Worm (Caenorhabditis elegans) whole organism, L2 larva: ENCODE data around the gene tba-9.

Experiments used
- C34F6.9 ChIP-seq: fragments of 150-350 bp; optimal IDR thresholded peaks from 2 replicates; lab custom pipeline; 2014; ENCODE audit warnings: missing biosample characterization, missing genetic modification characterization
- F13H6.1 ChIP-seq: sonication (generic microtip); optimal IDR thresholded peaks from 2 replicates; lab custom pipeline; 2016; ENCODE audit warnings: missing genetic modification characterization, missing compliant biosample characterization
- R02D3.7 ChIP-seq: fragments of 150-350 bp; optimal IDR thresholded peaks from 2 replicates; lab custom pipeline; 2014; ENCODE audit warnings: missing biosample characterization, missing genetic modification characterization
- Y55F3AM.14 ChIP-seq: fragments of 200-800 bp; sonication (Bioruptor generic); optimal IDR thresholded peaks from 2 replicates; lab custom pipeline; 2018; ENCODE audit warnings: mild to moderate bottlenecking, missing genetic modification characterization, missing compliant biosample characterization
- ZK546.5 ChIP-seq: sonication (generic microtip); optimal IDR thresholded peaks from 2 replicates; lab custom pipeline; 2017; ENCODE audit warnings: missing biosample characterization, missing genetic modification characterization
- alr-1 ChIP-seq: fragments of 150-350 bp; optimal IDR thresholded peaks from 2 replicates; lab custom pipeline; 2014; ENCODE audit warnings: missing biosample characterization, missing genetic modification characterization
- aly-2 ChIP-seq: fragments of 150-350 bp; optimal IDR thresholded peaks from 2 replicates; lab custom pipeline; 2014; ENCODE audit warnings: missing biosample characterization, missing genetic modification characterization
- ama-1 ChIP-seq: fragments of 150-350 bp; optimal IDR thresholded peaks from 2 replicates; lab custom pipeline; 2018; ENCODE audit warnings: inconsistent platforms
- blmp-1 ChIP-seq: sonication (generic microtip); optimal IDR thresholded peaks from 2 replicates; lab custom pipeline; 2017; ENCODE audit warnings: missing genetic modification characterization, mild to moderate bottlenecking, missing compliant biosample characterization, antibody characterized with exemption, moderate library complexity; ENCODE audit not compliant: insufficient read depth
- ceh-16 ChIP-seq: fragments of 150-350 bp; optimal IDR thresholded peaks from 2 replicates; lab custom pipeline; 2014; ENCODE audit warnings: missing biosample characterization, missing genetic modification characterization
- ceh-82 ChIP-seq: fragments of 150-350 bp; optimal IDR thresholded peaks from 2 replicates; lab custom pipeline; 2014; ENCODE audit warnings: missing biosample characterization, missing genetic modification characterization
- egl-27 ChIP-seq: sonication (generic microtip); optimal IDR thresholded peaks from 3 replicates; lab custom pipeline; 2017; ENCODE audit warnings: missing biosample characterization, missing genetic modification reagents, missing genetic modification characterization
- elt-1 ChIP-seq: fragments of 150-350 bp; optimal IDR thresholded peaks from 2 replicates; lab custom pipeline; 2014; ENCODE audit warnings: missing biosample characterization, missing genetic modification characterization
- elt-3 ChIP-seq: sonication (generic microtip); optimal IDR thresholded peaks from 2 replicates; lab custom pipeline; 2017; ENCODE audit warnings: missing biosample characterization, missing genetic modification characterization
- fos-1 ChIP-seq: fragments of 150-350 bp; optimal IDR thresholded peaks from 2 replicates; lab custom pipeline; 2014; ENCODE audit warnings: missing biosample characterization, missing genetic modification characterization
- gmeb-1 ChIP-seq: fragments of 150-350 bp; optimal IDR thresholded peaks from 2 replicates; lab custom pipeline; 2014; ENCODE audit warnings: missing biosample characterization, missing genetic modification characterization
- lin-11 ChIP-seq: fragments of 150-350 bp; sonication (generic microtip); optimal IDR thresholded peaks from 2 replicates; lab custom pipeline; 2014; ENCODE audit warnings: missing biosample characterization, missing genetic modification characterization, inconsistent platforms, mixed read lengths
- lsy-2 ChIP-seq, 2 experiments: fragments of 150-350 bp in 1 of 2; sonication (generic microtip) in 1 of 2; optimal IDR thresholded peaks; 2 replicates each; lab custom pipeline; 2014 to 2017; ENCODE audit warnings: missing biosample characterization in 2 of 2, missing genetic modification characterization in 2 of 2
- mbf-1 ChIP-seq: sonication (generic microtip); optimal IDR thresholded peaks from 2 replicates; lab custom pipeline; 2017; ENCODE audit warnings: missing biosample characterization, missing genetic modification characterization
- mdl-1 ChIP-seq, 2 experiments: fragments of 150-350 bp in 1 of 2; sonication (generic microtip) in 1 of 2; optimal IDR thresholded peaks; 2 replicates each; lab custom pipeline; 2017; ENCODE audit warnings: missing biosample characterization in 2 of 2, missing genetic modification characterization in 2 of 2
- nhr-10 ChIP-seq: sonication (generic microtip); optimal IDR thresholded peaks from 2 replicates; lab custom pipeline; 2017; ENCODE audit warnings: missing biosample characterization, missing genetic modification characterization
- nhr-11 ChIP-seq: fragments of 150-350 bp; optimal IDR thresholded peaks from 2 replicates; lab custom pipeline; 2014; ENCODE audit warnings: missing biosample characterization, missing genetic modification characterization
- nhr-237 ChIP-seq: fragments of 150-350 bp; optimal IDR thresholded peaks from 2 replicates; lab custom pipeline; 2014; ENCODE audit warnings: missing biosample characterization, missing genetic modification characterization
- nhr-25 ChIP-seq: fragments of 150-350 bp; sonication (generic microtip); optimal IDR thresholded peaks from 3 replicates; lab custom pipeline; 2014; ENCODE audit warnings: missing biosample characterization, missing genetic modification characterization
- nhr-6 ChIP-seq: fragments of 150-350 bp; optimal IDR thresholded peaks from 2 replicates; lab custom pipeline; 2014; ENCODE audit warnings: missing biosample characterization, missing genetic modification characterization
- nhr-77 ChIP-seq: fragments of 150-350 bp; optimal IDR thresholded peaks from 2 replicates; lab custom pipeline; 2014; ENCODE audit warnings: missing biosample characterization, missing genetic modification characterization
- sem-4 ChIP-seq: fragments of 150-350 bp; optimal IDR thresholded peaks from 2 replicates; lab custom pipeline; 2014; ENCODE audit warnings: missing biosample characterization, missing genetic modification reagents, missing genetic modification characterization
- skn-1 ChIP-seq: sonication (generic microtip); optimal IDR thresholded peaks from 2 replicates; lab custom pipeline; 2017; ENCODE audit warnings: missing biosample characterization, missing genetic modification characterization
- sma-3 ChIP-seq: sonication (generic microtip); optimal IDR thresholded peaks from 2 replicates; lab custom pipeline; 2016; ENCODE audit warnings: missing genetic modification reagents, missing genetic modification characterization, missing compliant biosample characterization
- sma-9 ChIP-seq, 2 experiments: fragments of 150-350 bp in 1 of 2; sonication (generic microtip) in 1 of 2; optimal IDR thresholded peaks; 2 replicates each; lab custom pipeline; 2014 to 2016; ENCODE audit warnings: missing genetic modification characterization in 2 of 2, mild to moderate bottlenecking in 1 of 2, missing biosample characterization in 1 of 2, missing compliant biosample characterization in 1 of 2, missing genetic modification reagents in 1 of 2, moderate library complexity in 1 of 2
- unc-55 ChIP-seq: fragments of 150-350 bp; sonication (generic microtip); optimal IDR thresholded peaks from 3 replicates; lab custom pipeline; 2014; ENCODE audit warnings: missing biosample characterization, missing genetic modification reagents, missing genetic modification characterization
- unc-62 ChIP-seq: fragments of 150-350 bp; optimal IDR thresholded peaks from 2 replicates; lab custom pipeline; 2014; ENCODE audit warnings: missing biosample characterization, missing genetic modification reagents, missing genetic modification characterization
- zag-1 ChIP-seq: fragments of 150-350 bp; optimal IDR thresholded peaks from 2 replicates; lab custom pipeline; 2014; ENCODE audit warnings: missing biosample characterization, missing genetic modification characterization
- ztf-11 ChIP-seq: sonication (generic microtip); optimal IDR thresholded peaks from 2 replicates; lab custom pipeline; 2017; ENCODE audit warnings: missing biosample characterization, missing genetic modification characterization

The tba-9 gene

DNA sequence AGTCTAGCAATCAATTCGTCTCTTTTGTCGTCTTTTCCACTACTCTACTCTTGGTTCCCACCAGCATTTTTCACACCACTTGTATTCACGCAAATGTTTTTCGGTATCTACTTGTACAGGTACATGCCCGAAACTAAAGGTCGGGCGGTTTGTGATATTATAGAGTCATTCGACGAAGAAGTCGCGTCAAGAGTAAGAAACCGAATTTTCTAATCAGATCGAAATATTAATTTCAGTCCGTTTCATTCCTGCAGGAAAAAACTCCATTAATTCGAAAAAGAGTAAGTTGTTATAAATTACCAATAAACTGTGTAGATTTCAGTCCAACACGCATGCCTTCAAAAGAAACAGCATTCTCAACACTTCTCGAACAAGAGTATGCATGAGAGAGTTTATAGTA, 39.3 kb downstream of the tba-9 start:
- no peak for TF ChIP-seq nhr-77 (tag; lab: Kevin White, UChicago)
- TF ChIP-seq Y55F3AM.14 (GFP tag; lab: Kevin White, UChicago) = no peak
- no peak for TF ChIP-seq elt-1 (tag; lab: Kevin White, UChicago)
- no peak for TF ChIP-seq lsy-2 (tag; optimal IDR thresholded peaks at IDR 0.05; lab: Kevin White, UChicago)
- TF ChIP-seq sma-3 (GFP tag; lab: Kevin White, UChicago) = no peak
- TF ChIP-seq ZK546.5 = no peak
- no peak for TF ChIP-seq skn-1 (tag; lab: Kevin White, UChicago)

DNA sequence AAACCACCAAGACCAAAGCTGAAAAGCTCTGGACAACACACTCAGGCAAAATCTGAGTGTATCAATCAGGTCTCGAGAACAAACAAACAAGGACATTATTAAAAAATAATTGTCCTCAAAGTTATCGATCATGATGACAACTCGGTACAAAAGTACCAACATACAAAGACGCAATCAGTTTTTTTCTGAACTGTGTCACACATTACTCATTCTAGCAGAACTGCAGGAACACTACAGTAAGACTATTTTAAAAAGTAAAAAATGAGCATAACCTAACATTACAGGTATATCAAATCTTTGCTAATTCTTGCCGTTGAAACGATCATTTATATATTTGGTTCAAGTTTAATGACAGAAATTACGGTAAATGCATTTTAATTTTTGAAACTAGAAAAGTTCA, 43.6 kb downstream of the tba-9 start, which contains the start of gene K09C4.2:
Gene K09C4.2 (plus strand): TSS at position 301 of the 400 bp plus-strand sequence.
- TF ChIP-seq lsy-2 (tag; optimal IDR thresholded peaks at IDR 0.05; lab: Kevin White, UChicago) (no peak), egl-27 (tag; lab: Kevin White, UChicago) (no peak), fos-1 (no peak)

DNA sequence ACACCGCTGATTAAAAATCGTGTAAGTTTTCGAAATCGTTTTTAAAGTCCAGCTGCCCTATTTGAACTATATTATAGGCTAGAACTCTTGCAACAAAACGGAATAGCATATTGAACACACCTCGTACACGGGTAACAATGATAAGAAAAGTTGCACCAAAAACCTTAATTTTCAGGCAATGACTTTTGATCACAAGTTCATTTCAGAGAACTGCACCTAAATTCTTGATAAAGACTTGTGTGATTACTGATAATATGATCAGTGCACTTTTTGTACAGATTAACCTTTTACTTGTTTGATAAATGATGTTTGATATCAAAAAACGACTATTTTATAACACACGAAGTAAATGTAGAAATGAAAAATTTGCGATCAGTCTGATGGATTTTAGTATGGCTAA, 45.2 kb downstream of the tba-9 start:
- TF ChIP-seq gmeb-1 (tag; lab: Kevin White, UChicago) = peak; percentile 26
- TF ChIP-seq fos-1 = peak; percentile 88
- TF ChIP-seq zag-1 (tag; lab: Kevin White, UChicago) = no peak
- peak; percentile 90 for TF ChIP-seq sma-9 (GFP tag; optimal IDR thresholded peaks at IDR 0.05; lab: Kevin White, UChicago)
- no peak for TF ChIP-seq sma-9 (tag; optimal IDR thresholded peaks at IDR 0.05; lab: Kevin White, UChicago)

DNA sequence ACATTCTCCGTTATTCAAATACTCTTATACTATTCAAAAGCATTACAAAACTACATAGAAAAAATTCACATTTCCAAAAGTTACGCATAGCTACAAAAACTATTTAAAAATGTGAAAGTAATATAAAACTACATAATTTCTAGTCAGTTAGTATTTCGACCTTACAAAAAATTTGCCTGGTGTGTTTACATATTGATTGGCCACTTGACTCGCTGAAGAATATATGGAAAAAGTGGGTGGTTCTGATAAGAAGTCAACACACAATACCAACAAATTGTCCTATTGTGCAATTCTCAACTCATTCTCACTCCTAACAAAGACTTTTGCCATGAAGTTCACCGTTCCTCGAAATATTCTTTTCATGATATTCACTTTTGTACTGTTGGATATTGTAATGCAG, 46.0 kb downstream of the tba-9 start, which contains the start of gene K09C4.1:
Gene K09C4.1 (plus strand): TSS at position 301 of the 400 bp plus-strand sequence.
- TF ChIP-seq elt-1 (tag; lab: Kevin White, UChicago) (no peak), fos-1 (no peak), alr-1 (tag; lab: Kevin White, UChicago) (no peak), ztf-11 (tag; lab: Kevin White, UChicago) (no peak), ceh-16 (tag; lab: Kevin White, UChicago) (no peak), nhr-77 (tag; lab: Kevin White, UChicago) (no peak), F13H6.1 (no peak), ceh-82 (no peak), mdl-1 (tag; optimal IDR thresholded peaks at IDR 0.05; lab: Kevin White, UChicago) (no peak), unc-62 (GFP tag; lab: Kevin White, UChicago) (no peak), nhr-6 (tag; lab: Kevin White, UChicago) (no peak), nhr-11 (tag; lab: Kevin White, UChicago) (no peak), egl-27 (tag; lab: Kevin White, UChicago) (no peak), R02D3.7 (no peak), C34F6.9 (tag; lab: Kevin White, UChicago) (no peak), nhr-25 (no peak)

DNA sequence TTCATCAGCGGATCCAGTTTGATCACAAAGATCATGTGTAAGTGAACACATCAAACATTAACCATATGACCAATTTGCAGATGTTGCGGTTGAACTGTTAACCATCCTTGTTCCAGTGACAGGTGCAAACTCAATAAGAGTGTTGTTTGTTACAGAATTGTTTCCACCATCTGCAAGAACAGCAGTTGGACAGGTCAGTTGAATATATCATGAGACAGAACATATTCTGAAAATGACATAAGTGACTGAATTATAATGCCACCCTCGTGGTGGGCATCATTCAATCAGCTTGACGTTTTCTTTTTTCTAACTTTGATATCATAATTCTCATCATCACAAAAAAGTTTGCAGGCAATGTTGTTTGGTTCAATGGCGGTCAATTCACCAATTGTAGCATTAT, 48.0 kb downstream of the tba-9 start:
- no peak for TF ChIP-seq nhr-10 (tag; lab: Kevin White, UChicago)
- no peak for TF ChIP-seq unc-62 (GFP tag; lab: Kevin White, UChicago)
- TF ChIP-seq ama-1 (lab: Kevin White, UChicago) = no peak
- TF ChIP-seq fos-1 = no peak
- TF ChIP-seq ceh-82 = no peak
- TF ChIP-seq mbf-1 (tag; lab: Kevin White, UChicago) = no peak
- no peak for TF ChIP-seq elt-3
- no peak for TF ChIP-seq blmp-1 (tag; lab: Kevin White, UChicago)
- no peak for TF ChIP-seq nhr-237 (tag; lab: Kevin White, UChicago)
- no peak for TF ChIP-seq aly-2 (tag; lab: Kevin White, UChicago)
- TF ChIP-seq nhr-11 (tag; lab: Kevin White, UChicago) = no peak
- no peak for TF ChIP-seq gmeb-1 (tag; lab: Kevin White, UChicago)
- TF ChIP-seq unc-55 (GFP tag; lab: Kevin White, UChicago) = no peak
- TF ChIP-seq R02D3.7 = no peak
- TF ChIP-seq lin-11 = no peak

DNA sequence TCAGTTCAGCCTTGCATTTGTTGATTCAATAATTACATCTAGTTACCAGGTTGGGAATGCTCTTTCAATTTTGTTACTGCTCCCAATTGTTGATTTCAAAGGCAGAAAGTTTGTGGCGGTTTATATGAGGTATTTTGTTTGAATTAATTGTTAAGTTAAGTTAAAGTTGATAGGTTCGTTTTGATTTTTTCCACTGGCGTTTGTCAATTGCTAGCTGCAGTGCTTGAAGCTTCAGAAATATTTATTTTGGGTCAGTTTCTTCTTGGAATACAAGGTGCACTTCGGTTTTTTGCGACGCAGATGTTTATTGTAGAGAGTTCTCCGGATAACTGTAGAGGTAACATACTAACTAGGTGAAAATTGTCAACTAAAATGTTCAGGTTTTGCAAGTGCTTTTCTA, 49.2 kb downstream of the tba-9 start, which contains the start of gene F11D5.5:
Gene F11D5.5 (plus strand): TSS at position 301 of the 400 bp plus-strand sequence.
- no peak for TF ChIP-seq sem-4
- TF ChIP-seq nhr-77 (tag; lab: Kevin White, UChicago) = no peak
- no peak for TF ChIP-seq gmeb-1 (tag; lab: Kevin White, UChicago)
- no peak for TF ChIP-seq R02D3.7
